Worm (Caenorhabditis elegans): Measurements from ENCODE around the gene F08D12.4.

DNA sequence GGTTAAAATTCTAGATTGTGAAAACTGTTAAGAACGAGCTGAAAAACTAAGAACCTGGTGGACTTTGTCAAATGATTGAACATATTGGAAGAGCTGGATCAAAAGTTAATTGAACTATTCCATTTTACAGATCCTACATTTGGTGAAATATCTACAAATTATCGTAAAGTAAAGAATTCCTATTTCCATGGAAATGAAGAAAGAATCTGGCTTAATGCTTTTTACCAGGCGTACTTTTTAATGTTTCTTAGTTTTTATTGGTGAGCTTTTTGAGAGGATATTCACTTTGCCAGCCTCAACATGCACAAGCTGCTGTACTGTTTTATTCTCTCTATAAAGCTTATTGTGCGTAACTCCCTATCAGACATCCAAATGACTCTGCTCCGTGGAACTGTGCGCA is at the start of gene F08D12.4:
- no peak for TF ChIP-seq snpc-4 (tag; optimal IDR thresholded peaks at IDR 0.05)
- no peak for TF ChIP-seq skn-1 (tag; optimal IDR thresholded peaks at IDR 0.05)
- TF ChIP-seq nhr-25 (tag; optimal IDR thresholded peaks at IDR 0.05) = no peak
- no peak for TF ChIP-seq nhr-6 (tag; optimal IDR thresholded peaks at IDR 0.05)
- TF ChIP-seq nhr-23 (tag; optimal IDR thresholded peaks at IDR 0.05) = no peak
- no peak for TF ChIP-seq fos-1 (tag; optimal IDR thresholded peaks at IDR 0.05)
- TF ChIP-seq nhr-77 (tag; optimal IDR thresholded peaks at IDR 0.05) = no peak
- TF ChIP-seq lin-13 (GFP tag; optimal IDR thresholded peaks at IDR 0.05) = no peak
- TF ChIP-seq elt-1 (tag; optimal IDR thresholded peaks at IDR 0.05) = no peak
- no peak for TF ChIP-seq nhr-12 (tag; optimal IDR thresholded peaks at IDR 0.05)
- TF ChIP-seq R02D3.7 (tag; optimal IDR thresholded peaks at IDR 0.05) = no peak
- no peak for TF ChIP-seq ceh-82 (tag; optimal IDR thresholded peaks at IDR 0.05)
- TF ChIP-seq ceh-16 (tag; optimal IDR thresholded peaks at IDR 0.05) = no peak
- no peak for TF ChIP-seq nhr-237 (tag; optimal IDR thresholded peaks at IDR 0.05)

Measured in whole organism, L2 larva.